Fruit fly (Drosophila melanogaster) whole organism, embryonic: Measurements from ENCODE around the gene Mtr3.
A peak's percentile ranks its signal among the peaks of the same experiment; 100 is the strongest.

ENCODE experiments used
- CG10462 ChIP-seq: fragments of 200-800 bp; sonication (Bioruptor generic); optimal IDR thresholded peaks from 2 replicates; lab custom pipeline; 2016; ENCODE audit warnings: missing biosample characterization, missing genetic modification characterization
- CG10654 ChIP-seq: fragments of 200-800 bp; sonication (Bioruptor generic); optimal IDR thresholded peaks from 2 replicates; lab custom pipeline; 2016; ENCODE audit warnings: missing biosample characterization, missing genetic modification characterization
- CG11504 ChIP-seq: fragments of 200-800 bp; sonication (Bioruptor generic); optimal IDR thresholded peaks from 3 replicates; lab custom pipeline; 2019; ENCODE audit warnings: missing biosample characterization, mild to moderate bottlenecking, missing genetic modification characterization, moderate library complexity
- CG11696 ChIP-seq: fragments of 200-800 bp; sonication (Bioruptor generic); IDR thresholded peaks from 2 replicates; pipeline ENCODE4 v1.3.6; 2022; ENCODE audit warnings: missing biosample characterization, missing genetic modification characterization
- CG12219 ChIP-seq: fragments of 200-800 bp; sonication (Bioruptor generic); optimal IDR thresholded peaks from 3 replicates; lab custom pipeline; 2018; ENCODE audit warnings: missing biosample characterization, mild to moderate bottlenecking, missing genetic modification characterization
- CG1233 ChIP-seq: fragments of 200-800 bp; sonication (Bioruptor generic); optimal IDR thresholded peaks from 4 replicates; lab custom pipeline; 2018; ENCODE audit warnings: missing biosample characterization, mild to moderate bottlenecking, missing genetic modification characterization
- CG13123 ChIP-seq: fragments of 200-800 bp; sonication (Bioruptor generic); optimal IDR thresholded peaks from 2 replicates; lab custom pipeline; 2016; ENCODE audit warnings: missing biosample characterization, missing genetic modification characterization
- CG15269 ChIP-seq: fragments of 200-800 bp; sonication (Bioruptor generic); optimal IDR thresholded peaks from 2 replicates; lab custom pipeline; 2018; ENCODE audit warnings: missing biosample characterization, mild to moderate bottlenecking, missing genetic modification characterization, moderate library complexity
- CG16863 ChIP-seq: fragments of 200-800 bp; sonication (Bioruptor generic); optimal IDR thresholded peaks from 3 replicates; lab custom pipeline; 2016; ENCODE audit warnings: missing biosample characterization, missing genetic modification characterization
- CG17612 ChIP-seq: fragments of 200-800 bp; sonication (Bioruptor generic); IDR thresholded peaks from 2 replicates; pipeline ENCODE4 v1.3.6; 2022; ENCODE audit warnings: missing biosample characterization, missing genetic modification characterization
- CG18476 ChIP-seq: fragments of 200-800 bp; sonication (Bioruptor generic); optimal IDR thresholded peaks from 2 replicates; lab custom pipeline; 2016; ENCODE audit warnings: missing biosample characterization, mild to moderate bottlenecking, missing genetic modification characterization
- CG2120 ChIP-seq: fragments of 200-800 bp; sonication (Bioruptor generic); optimal IDR thresholded peaks from 3 replicates; lab custom pipeline; 2016; ENCODE audit warnings: missing biosample characterization, missing genetic modification characterization
- CG31224 ChIP-seq: fragments of 200-800 bp; sonication (Bioruptor generic); IDR thresholded peaks from 2 replicates; pipeline ENCODE4 v1.3.6; 2022; ENCODE audit warnings: missing biosample characterization, missing genetic modification characterization
- CG34422 ChIP-seq: fragments of 200-800 bp; sonication (Bioruptor generic); IDR thresholded peaks from 3 replicates; pipeline ENCODE4 v1.3.6; 2022; ENCODE audit warnings: missing biosample characterization, missing genetic modification characterization
- CG4820 ChIP-seq: fragments of 200-800 bp; sonication (Bioruptor generic); optimal IDR thresholded peaks from 3 replicates; lab custom pipeline; 2016; ENCODE audit warnings: missing biosample characterization, missing genetic modification characterization
- CG4854 ChIP-seq: fragments of 200-800 bp; sonication (Bioruptor generic); optimal IDR thresholded peaks from 2 replicates; lab custom pipeline; 2016; ENCODE audit warnings: missing biosample characterization, missing genetic modification characterization, inconsistent platforms
- CG6175 ChIP-seq: fragments of 200-800 bp; sonication (Bioruptor generic); IDR thresholded peaks from 3 replicates; pipeline ENCODE4 v1.3.6; 2022; ENCODE audit warnings: missing biosample characterization, missing genetic modification characterization
- CG6683 ChIP-seq: fragments of 200-800 bp; sonication (Bioruptor generic); optimal IDR thresholded peaks from 2 replicates; lab custom pipeline; 2017; ENCODE audit warnings: missing biosample characterization, mild to moderate bottlenecking, missing genetic modification characterization, missing genetic modification reagents
- CG7271 ChIP-seq: fragments of 200-800 bp; sonication (Bioruptor generic); optimal IDR thresholded peaks from 2 replicates; lab custom pipeline; 2018; ENCODE audit warnings: missing biosample characterization, mild to moderate bottlenecking, missing genetic modification characterization, moderate library complexity
- CG9727 ChIP-seq: fragments of 200-800 bp; sonication (Bioruptor generic); optimal IDR thresholded peaks from 3 replicates; lab custom pipeline; 2017; ENCODE audit warnings: missing biosample characterization, mild to moderate bottlenecking, missing genetic modification characterization
- Dip2 ChIP-seq: fragments of 200-800 bp; sonication (Bioruptor generic); IDR thresholded peaks from 2 replicates; pipeline ENCODE4 v1.3.6; 2022; ENCODE audit warnings: missing biosample characterization, missing genetic modification characterization
- Ets65A ChIP-seq: fragments of 200-800 bp; sonication (Bioruptor generic); peaks from one replicate; lab custom pipeline; 2016; ENCODE audit warnings: missing biosample characterization, missing genetic modification characterization
- HHEX ChIP-seq: fragments of 200-800 bp; sonication (Bioruptor generic); optimal IDR thresholded peaks from 3 replicates; lab custom pipeline; 2017; ENCODE audit warnings: missing biosample characterization, mild to moderate bottlenecking, missing genetic modification characterization, missing genetic modification reagents
- Max ChIP-seq: fragments of 200-800 bp; sonication (Bioruptor generic); optimal IDR thresholded peaks from 2 replicates; lab custom pipeline; 2016; ENCODE audit warnings: missing biosample characterization, mild to moderate bottlenecking, missing genetic modification characterization
- NC2α ChIP-seq: fragments of 200-800 bp; sonication (Bioruptor generic); optimal IDR thresholded peaks from 2 replicates; lab custom pipeline; 2016; ENCODE audit warnings: missing biosample characterization, missing genetic modification characterization
- Sox100B ChIP-seq: fragments of 200-800 bp; sonication (Bioruptor generic); optimal IDR thresholded peaks from 3 replicates; lab custom pipeline; 2018; ENCODE audit warnings: missing biosample characterization, mild to moderate bottlenecking, missing genetic modification characterization
- Sry-δ ChIP-seq: fragments of 200-800 bp; sonication (Bioruptor generic); optimal IDR thresholded peaks from 2 replicates; lab custom pipeline; 2016; ENCODE audit warnings: missing biosample characterization, missing genetic modification characterization
- TFAM ChIP-seq: fragments of 200-800 bp; sonication (Bioruptor generic); optimal IDR thresholded peaks from 2 replicates; lab custom pipeline; 2017; ENCODE audit warnings: missing biosample characterization, missing genetic modification characterization, inconsistent platforms
- ash1 ChIP-seq: fragments of 200-800 bp; sonication (Bioruptor generic); optimal IDR thresholded peaks from 2 replicates; lab custom pipeline; 2018; ENCODE audit warnings: missing biosample characterization, mild to moderate bottlenecking, missing genetic modification characterization
- cato ChIP-seq: fragments of 200-800 bp; sonication (Bioruptor generic); optimal IDR thresholded peaks from 2 replicates; lab custom pipeline; 2016; ENCODE audit warnings: missing biosample characterization, missing genetic modification characterization, borderline replicate concordance
- chif ChIP-seq, 2 experiments: fragments of 200-800 bp; sonication (Bioruptor generic); optimal IDR thresholded peaks; 3 replicates each; lab custom pipeline; 2016; ENCODE audit warnings: missing biosample characterization in 2 of 2, missing genetic modification characterization in 2 of 2
- ci ChIP-seq: fragments of 200-800 bp; sonication (Bioruptor generic); IDR thresholded peaks from 3 replicates; pipeline ENCODE4 v1.3.6; 2022; ENCODE audit warnings: missing biosample characterization, missing genetic modification characterization
- dmrt11E ChIP-seq: fragments of 200-800 bp; sonication (Bioruptor generic); optimal IDR thresholded peaks from 3 replicates; lab custom pipeline; 2018; ENCODE audit warnings: missing biosample characterization, mild to moderate bottlenecking, missing genetic modification characterization, moderate library complexity
- exex ChIP-seq: fragments of 200-800 bp; sonication (Bioruptor generic); optimal IDR thresholded peaks from 4 replicates; lab custom pipeline; 2018; ENCODE audit warnings: missing biosample characterization, mild to moderate bottlenecking, missing genetic modification characterization, moderate library complexity
- gcm ChIP-seq: fragments of 200-800 bp; sonication (Bioruptor generic); optimal IDR thresholded peaks from 2 replicates; lab custom pipeline; 2019; ENCODE audit warnings: missing biosample characterization, mild to moderate bottlenecking, missing genetic modification characterization, moderate library complexity
- gsb-n ChIP-seq: fragments of 200-800 bp; sonication (Bioruptor generic); optimal IDR thresholded peaks from 3 replicates; lab custom pipeline; 2018; ENCODE audit warnings: missing biosample characterization, mild to moderate bottlenecking, missing genetic modification characterization
- hbn ChIP-seq: fragments of 200-800 bp; sonication (Bioruptor generic); IDR thresholded peaks from 2 replicates; pipeline ENCODE4 v1.3.6; 2022; ENCODE audit warnings: missing biosample characterization, missing genetic modification characterization; ENCODE audit not compliant: partially characterized antibody
- hkb ChIP-seq, 2 experiments: fragments of 200-800 bp in 1 of 2; fragments of >200 bp in 1 of 2; sonication (Bioruptor generic) in 1 of 2; IDR thresholded peaks in 1 of 2; optimal IDR thresholded peaks in 1 of 2; 2 replicates each; pipeline versions ENCODE4 v1.3.6 to Lab custom; 2017 to 2022; ENCODE audit warnings: missing biosample characterization in 1 of 2, missing genetic modification characterization in 1 of 2
- ind ChIP-seq: fragments of 200-800 bp; sonication (Bioruptor generic); optimal IDR thresholded peaks from 3 replicates; lab custom pipeline; 2016; ENCODE audit warnings: missing biosample characterization, missing genetic modification characterization
- jigr1 ChIP-seq: fragments of 200-800 bp; sonication (Bioruptor generic); IDR thresholded peaks from 3 replicates; pipeline ENCODE4 v1.3.6; 2022; ENCODE audit warnings: missing biosample characterization, missing genetic modification characterization
- lola ChIP-seq, 3 experiments: fragments of >200 bp in 2 of 3; fragments of 200-800 bp in 1 of 3; sonication (Bioruptor generic) in 1 of 3; optimal IDR thresholded peaks; 2 replicates each; lab custom pipeline; 2017 to 2019; ENCODE audit warnings: missing biosample characterization in 3 of 3, missing genetic modification characterization in 3 of 3, mild to moderate bottlenecking in 1 of 3, moderate library complexity in 1 of 3
- org-1 ChIP-seq: fragments of 200-800 bp; sonication (Bioruptor generic); optimal IDR thresholded peaks from 2 replicates; lab custom pipeline; 2017; ENCODE audit warnings: missing biosample characterization, missing genetic modification characterization
- pita ChIP-seq: fragments of 200-800 bp; sonication (Bioruptor generic); optimal IDR thresholded peaks from 2 replicates; lab custom pipeline; 2017; ENCODE audit warnings: missing biosample characterization, mild to moderate bottlenecking, missing genetic modification characterization
- ro ChIP-seq: fragments of 200-800 bp; sonication (Bioruptor generic); IDR thresholded peaks from 2 replicates; pipeline ENCODE4 v1.3.6; 2022; ENCODE audit warnings: missing biosample characterization, missing genetic modification characterization
- sr ChIP-seq: fragments of 200-800 bp; sonication (Bioruptor generic); IDR thresholded peaks from 3 replicates; pipeline ENCODE4 v1.3.6; 2022; ENCODE audit warnings: missing biosample characterization, missing genetic modification characterization
- sug ChIP-seq: fragments of 200-800 bp; optimal IDR thresholded peaks from 2 replicates; lab custom pipeline; 2019; ENCODE audit warnings: missing biosample characterization, mild to moderate bottlenecking, missing genetic modification characterization, moderate library complexity
- tio ChIP-seq: fragments of 200-800 bp; sonication (Bioruptor generic); optimal IDR thresholded peaks from 2 replicates; lab custom pipeline; 2017; ENCODE audit warnings: missing biosample characterization, missing genetic modification characterization, inconsistent platforms
- trem ChIP-seq: fragments of 200-800 bp; optimal IDR thresholded peaks from 3 replicates; lab custom pipeline; 2019; ENCODE audit warnings: missing biosample characterization, mild to moderate bottlenecking, missing genetic modification characterization, moderate library complexity
- twi ChIP-seq: fragments of 200-800 bp; optimal IDR thresholded peaks from 2 replicates; lab custom pipeline; 2019; ENCODE audit warnings: missing biosample characterization, mild to moderate bottlenecking, missing genetic modification characterization, moderate library complexity
- unc-4 ChIP-seq: fragments of 200-800 bp; sonication (Bioruptor generic); IDR thresholded peaks from 2 replicates; pipeline ENCODE4 v1.3.6; 2022; ENCODE audit warnings: missing biosample characterization, missing genetic modification characterization; ENCODE audit not compliant: partially characterized antibody
- yki ChIP-seq: fragments of >200 bp; optimal IDR thresholded peaks from 3 replicates; lab custom pipeline; 2018
- zfh2 ChIP-seq: fragments of 200-800 bp; sonication (Bioruptor generic); optimal IDR thresholded peaks from 2 replicates; lab custom pipeline; 2016; ENCODE audit warnings: missing biosample characterization, missing genetic modification characterization

Mtr3 gene

DNA sequence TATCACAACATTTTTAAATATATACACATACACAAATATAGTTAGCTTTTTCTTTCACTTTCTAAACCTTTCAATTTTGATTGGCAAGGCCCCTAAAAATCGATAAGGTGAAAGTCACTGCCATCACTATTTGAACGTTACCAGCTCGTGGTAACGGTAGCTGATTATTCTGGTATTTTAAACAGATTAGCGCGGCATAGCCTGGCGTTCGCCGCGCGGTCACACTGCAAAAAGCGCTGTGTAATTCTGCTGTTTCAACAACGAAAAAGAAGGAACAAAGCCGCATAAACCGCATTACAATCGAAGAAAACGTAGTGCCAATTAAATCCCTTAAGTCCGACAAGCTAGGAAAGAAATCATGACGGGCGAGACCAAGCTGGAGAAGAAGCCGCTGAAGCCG lies 1.3 kb upstream of the Mtr3 start, which contains the start of gene Rpn1 (continued):
- TF ChIP-seq ash1 (no peak), hkb (optimal IDR thresholded peaks at IDR 0.05; lab: Kevin White, UChicago) (no peak), hkb (GFP tag; IDR thresholded peaks at IDR 0.05; lab: Robert Waterston, UW) (no peak), trem (peak; percentile 26), Ets65A (peak; percentile 86), zfh2 (GFP tag; lab: Kevin White, UChicago) (no peak), CG4854 (GFP tag; lab: Kevin White, UChicago) (no peak), CG34422 (GFP tag; lab: Robert Waterston, UW) (no peak), org-1 (GFP tag; lab: Kevin White, UChicago) (no peak), sug (tag; lab: Kevin White, UChicago) (no peak), pita (GFP tag; lab: Kevin White, UChicago) (no peak), gsb-n (tag; lab: Kevin White, UChicago) (no peak), jigr1 (GFP tag; lab: Robert Waterston, UW) (no peak), CG16863 (GFP tag; lab: Kevin White, UChicago) (no peak), CG4820 (GFP tag; lab: Kevin White, UChicago) (no peak), Sox100B (GFP tag; lab: Kevin White, UChicago) (no peak), ci (GFP tag; lab: Robert Waterston, UW) (peak; percentile 49; the same call in 2 of the 3 replicates), yki (lab: Kevin White, UChicago) (no peak), CG12219 (GFP tag; lab: Kevin White, UChicago) (no peak), tio (GFP tag; lab: Kevin White, UChicago) (no peak), CG31224 (GFP tag; lab: Robert Waterston, UW) (no peak), CG6683 (GFP tag; lab: Kevin White, UChicago) (no peak), CG11696 (no peak), CG1233 (GFP tag; lab: Kevin White, UChicago) (no peak), gcm (no peak), CG13123 (GFP tag; lab: Kevin White, UChicago) (no peak), ind (GFP tag; lab: Kevin White, UChicago) (no peak), sr (GFP tag; lab: Robert Waterston, UW) (no peak), NC2α (no peak), twi (tag; lab: Kevin White, UChicago) (no peak), CG17612 (GFP tag; lab: Robert Waterston, UW) (no peak), unc-4 (peak; percentile 48; the same call in 1 of the 2 replicates), lola (GFP tag; optimal IDR thresholded peaks at IDR 0.05; lab: Kevin White, UChicago) (no peak), CG11504 (no peak), CG15269 (tag; lab: Kevin White, UChicago) (no peak), HHEX (no peak), Sry-δ (GFP tag; lab: Kevin White, UChicago) (peak; percentile 89), chif (GFP tag; optimal IDR thresholded peaks at IDR 0.05; lab: Kevin White, UChicago) (no peak), Max (GFP tag; lab: Kevin White, UChicago) (no peak), CG2120 (peak; percentile 52), Dip2 (no peak), hbn (GFP tag; lab: Robert Waterston, UW) (no peak), CG10462 (GFP tag; lab: Kevin White, UChicago) (no peak), CG18476 (GFP tag; lab: Kevin White, UChicago) (no peak), TFAM (no peak), CG9727 (no peak), CG10654 (GFP tag; lab: Kevin White, UChicago) (no peak), dmrt11E (no peak), CG6175 (GFP tag; lab: Robert Waterston, UW) (no peak), CG7271 (no peak), exex (tag; lab: Kevin White, UChicago) (no peak), ro (GFP tag; lab: Robert Waterston, UW) (no peak), cato (GFP tag; lab: Kevin White, UChicago) (no peak)
